Fruit fly (Drosophila melanogaster): ENCODE measurements around the gene Sec61alpha.

The Sec61alpha gene

DNA sequence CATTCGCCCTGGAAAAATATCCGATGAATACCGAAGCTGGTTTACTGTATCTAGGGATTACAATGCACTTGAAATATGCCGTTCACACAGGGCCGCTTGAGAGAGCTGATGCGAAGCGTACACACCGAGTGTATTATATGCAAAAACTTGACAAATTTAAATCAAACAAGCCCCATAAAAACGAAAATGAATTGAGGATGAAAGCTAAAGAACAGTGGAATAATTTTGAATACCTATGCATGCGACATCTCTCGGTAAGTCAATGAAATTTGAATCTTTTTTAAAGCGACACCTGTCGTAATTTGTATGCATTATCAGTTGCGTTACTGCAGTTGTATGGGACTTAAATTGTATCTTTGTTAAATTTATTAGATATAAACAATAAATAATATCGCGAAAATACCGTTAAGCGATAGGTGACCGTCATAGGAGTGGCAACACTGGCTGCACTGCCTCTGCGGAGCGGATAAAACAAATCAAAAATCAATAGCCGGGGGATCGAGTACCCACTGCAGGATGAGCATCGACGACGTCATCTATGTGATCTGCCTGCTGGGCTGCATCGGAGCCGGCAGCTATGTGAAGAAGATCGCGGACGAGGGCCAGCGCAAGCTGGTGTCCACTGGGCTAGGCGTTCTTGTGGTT is 24.3 kb downstream of the Sec61alpha start, which contains the start of gene frj (continued):
- TF ChIP-seq CG7368 (GFP tag; optimal IDR thresholded peaks at IDR 0.05): no peak
- peak; percentile 38 for TF ChIP-seq Smox (GFP tag; optimal IDR thresholded peaks at IDR 0.05)
- TF ChIP-seq CG8119 (GFP tag; IDR thresholded peaks at IDR 0.05): no peak
- TF ChIP-seq CG1621 (tag; optimal IDR thresholded peaks at IDR 0.05): no peak
- TF ChIP-seq esn (GFP tag; optimal IDR thresholded peaks at IDR 0.05): peak; percentile 59
- no peak for TF ChIP-seq CG6276 (GFP tag; optimal IDR thresholded peaks at IDR 0.05)
- TF ChIP-seq dsx (GFP tag; optimal IDR thresholded peaks at IDR 0.05; ENCODE audit: poor library complexity, severe bottlenecking): peak; percentile 2
- no peak for TF ChIP-seq CG6854 (GFP tag; optimal IDR thresholded peaks at IDR 0.05)
- TF ChIP-seq CG6163 (GFP tag; IDR thresholded peaks at IDR 0.05): peak; percentile 52
- TF ChIP-seq cyc (GFP tag; optimal IDR thresholded peaks at IDR 0.05): peak; percentile 73
- peak; percentile 32; the same call in 1 of the 2 replicates for TF ChIP-seq Gug (GFP tag; IDR thresholded peaks at IDR 0.05)
- TF ChIP-seq Ets96B (tag; optimal IDR thresholded peaks at IDR 0.05): peak; percentile 34
- TF ChIP-seq svp (GFP tag): peak; percentile 72
- TF ChIP-seq CG31627 (GFP tag; optimal IDR thresholded peaks at IDR 0.05): peak; percentile 77
- TF ChIP-seq fkh (GFP tag; optimal IDR thresholded peaks at IDR 0.05): no peak
- peak; percentile 50 for TF ChIP-seq CG32006 (GFP tag; optimal IDR thresholded peaks at IDR 0.05)
- no peak for TF ChIP-seq CG16779 (tag; optimal IDR thresholded peaks at IDR 0.05)
- TF ChIP-seq CG6808 (GFP tag; optimal IDR thresholded peaks at IDR 0.05): peak; percentile 11
- TF ChIP-seq topi (GFP tag; optimal IDR thresholded peaks at IDR 0.05): peak; percentile 37
- TF ChIP-seq Sox102F (GFP tag; optimal IDR thresholded peaks at IDR 0.05): no peak
- TF ChIP-seq Met (GFP tag; optimal IDR thresholded peaks at IDR 0.05): peak; percentile 17
- TF ChIP-seq ss (GFP tag; optimal IDR thresholded peaks at IDR 0.05): no peak
- TF ChIP-seq Blimp-1 (GFP tag; optimal IDR thresholded peaks at IDR 0.05): no peak
- peak; percentile 57 for TF ChIP-seq lz (GFP tag; optimal IDR thresholded peaks at IDR 0.05)
- TF ChIP-seq Eip75B (GFP tag; optimal IDR thresholded peaks at IDR 0.05): peak; percentile 44
- TF ChIP-seq achi (GFP tag; optimal IDR thresholded peaks at IDR 0.05): peak; percentile 37
- TF ChIP-seq dac (GFP tag; optimal IDR thresholded peaks at IDR 0.05): peak; percentile 10
- TF ChIP-seq CG34406 (GFP tag; optimal IDR thresholded peaks at IDR 0.05): peak; percentile 29
- TF ChIP-seq Ets21C (GFP tag; optimal IDR thresholded peaks at IDR 0.05): peak; percentile 63
- TF ChIP-seq fd85E (GFP tag; optimal IDR thresholded peaks at IDR 0.05): no peak
- TF ChIP-seq net (GFP tag; optimal IDR thresholded peaks at IDR 0.05): peak; percentile 3
- no peak for TF ChIP-seq CG10631 (GFP tag; optimal IDR thresholded peaks at IDR 0.05)
- no peak for TF ChIP-seq fd59A (GFP tag; optimal IDR thresholded peaks at IDR 0.05)
- peak; percentile 66 for TF ChIP-seq OdsH (GFP tag; optimal IDR thresholded peaks at IDR 0.05)
- no peak for TF ChIP-seq vri (GFP tag; optimal IDR thresholded peaks at IDR 0.05)
- peak; percentile 55 for TF ChIP-seq Sox14 (GFP tag; optimal IDR thresholded peaks at IDR 0.05)
- peak; percentile 10 for TF ChIP-seq CG8632 (GFP tag; optimal IDR thresholded peaks at IDR 0.05)
- TF ChIP-seq CG8319 (GFP tag; optimal IDR thresholded peaks at IDR 0.05): peak; percentile 7
- TF ChIP-seq CG15336 (GFP tag; IDR thresholded peaks at IDR 0.05): peak; percentile 45; the same call in 1 of the 2 replicates
- peak; percentile 60 for TF ChIP-seq acj6 (GFP tag; optimal IDR thresholded peaks at IDR 0.05)
- TF ChIP-seq salr (GFP tag; optimal IDR thresholded peaks at IDR 0.05): no peak
- TF ChIP-seq pdm3 (GFP tag; optimal IDR thresholded peaks at IDR 0.05): peak; percentile 63
- no peak for TF ChIP-seq CG9139 (GFP tag; optimal IDR thresholded peaks at IDR 0.05)
